Worm (Caenorhabditis elegans) whole organism, midembryonic: Measurements from ENCODE around the gene C01G6.9.

Experiments used
- flt-1 ChIP-seq: fragments of 200-800 bp; sonication (Bioruptor generic); IDR thresholded peaks from 2 replicates; pipeline ENCODE4 v1.3.6; 2022; ENCODE audit warnings: missing genetic modification characterization, missing compliant biosample characterization
- klf-2 ChIP-seq: fragments of 200-800 bp; sonication (Bioruptor generic); conservative IDR thresholded peaks from 2 replicates; pipeline ENCODE4 v1.3.6; 2022; ENCODE audit warnings: missing genetic modification reagents, missing genetic modification characterization, missing compliant biosample characterization
- med-1 ChIP-seq: sonication (generic microtip); optimal IDR thresholded peaks from 2 replicates; lab custom pipeline; 2017; ENCODE audit warnings: missing genetic modification characterization, mild to moderate bottlenecking, missing compliant biosample characterization, antibody characterized with exemption, missing genetic modification reagents; ENCODE audit not compliant: insufficient read depth
- ref-1 ChIP-seq: fragments of 200-800 bp; sonication (Bioruptor generic); conservative IDR thresholded peaks from 2 replicates; pipeline ENCODE4 v1.3.6; 2022; ENCODE audit warnings: missing genetic modification reagents, missing genetic modification characterization, missing compliant biosample characterization
- tab-1 ChIP-seq: fragments of 200-800 bp; sonication (Bioruptor generic); IDR thresholded peaks from 2 replicates; pipeline ENCODE4 v1.3.6; 2022; ENCODE audit warnings: missing genetic modification characterization, missing compliant biosample characterization
- ztf-23 ChIP-seq: fragments of 200-800 bp; sonication (Bioruptor generic); IDR thresholded peaks from 2 replicates; pipeline ENCODE4 v1.3.6; 2022; ENCODE audit warnings: missing genetic modification reagents, missing genetic modification characterization, missing compliant biosample characterization
- ztf-29 ChIP-seq: fragments of 200-800 bp; sonication (Bioruptor generic); IDR thresholded peaks from 2 replicates; pipeline ENCODE4 v1.3.6; 2022; ENCODE audit warnings: missing genetic modification reagents, missing genetic modification characterization, missing compliant biosample characterization

- TF ChIP-seq klf-2 (GFP tag; lab: Robert Waterston, UW) (no peak), flt-1 (GFP tag; lab: Robert Waterston, UW) (no peak), tab-1 (GFP tag; lab: Robert Waterston, UW) (no peak), ztf-29 (GFP tag; lab: Robert Waterston, UW) (no peak), ref-1 (GFP tag; lab: Robert Waterston, UW) (no peak), med-1 (GFP tag; lab: Kevin White, UChicago) (no peak), ztf-23 (GFP tag; lab: Robert Waterston, UW) (no peak)
These were observed 11.1 kb downstream of the C01G6.9 start for ce11 chrII:9284358-9285170.
